Worm (Caenorhabditis elegans) whole organism, L4/young adult: Measurements from ENCODE around the gene fard-1.

ENCODE experiments used
- W03F9.2 ChIP-seq: fragments of 150-350 bp; optimal IDR thresholded peaks from 2 replicates; lab custom pipeline; 2014; ENCODE audit warnings: missing biosample characterization, missing genetic modification characterization
- him-1 ChIP-seq: sonication (generic microtip); optimal IDR thresholded peaks from 2 replicates; lab custom pipeline; 2016; ENCODE audit warnings: missing genotype, missing genetic modification reagents, missing genetic modification characterization, missing compliant biosample characterization

ce11 chrX:2919488-2919887 is 13.7 kb upstream of the fard-1 start:
- TF ChIP-seq W03F9.2 (tag; lab: Kevin White, UChicago) (no peak), him-1 (no peak)
